Worm (Caenorhabditis elegans): ENCODE measurements around the gene T25B9.6.

DNA sequence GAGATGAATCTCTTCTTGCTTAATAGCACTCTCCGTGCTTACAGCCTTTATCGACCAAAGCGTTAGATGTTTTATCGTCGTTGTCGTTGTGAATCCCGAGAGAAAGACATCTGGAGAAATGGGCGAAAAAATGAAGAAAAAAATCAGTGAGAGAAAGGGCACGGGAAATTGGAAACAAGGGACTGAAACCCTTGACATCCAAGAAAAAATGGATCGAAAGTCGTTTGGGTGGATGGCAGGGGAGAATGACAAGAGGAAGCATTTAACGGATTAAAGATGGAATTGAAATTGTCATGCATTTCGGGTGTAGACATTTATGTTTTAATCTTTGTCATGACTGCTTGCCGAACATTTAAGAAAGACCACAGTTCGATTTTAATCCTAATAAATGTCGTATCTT is 15.9 kb downstream of the T25B9.6 start, which contains the start of gene inpp-1:
- TF ChIP-seq unc-39 (tag; optimal IDR thresholded peaks at IDR 0.05) (no peak), pqm-1 (tag; optimal IDR thresholded peaks at IDR 0.05) (no peak), lin-39 (tag; optimal IDR thresholded peaks at IDR 0.05) (no peak), ztf-11 (tag; optimal IDR thresholded peaks at IDR 0.05) (no peak), attf-4 (tag; optimal IDR thresholded peaks at IDR 0.05) (no peak), fkh-10 (GFP tag; optimal IDR thresholded peaks at IDR 0.05) (no peak)
